Fruit fly (Drosophila melanogaster) whole organism, pupa: ENCODE measurements around the gene CG43063.

Source experiments
- CG10348 ChIP-seq: fragments of 200-800 bp; sonication (Bioruptor generic); IDR thresholded peaks from 2 replicates; pipeline ENCODE4 v1.3.6; 2022; ENCODE audit warnings: missing biosample characterization, missing genetic modification characterization
- CG12605 ChIP-seq: fragments of 200-800 bp; sonication (Bioruptor generic); IDR thresholded peaks from 2 replicates; pipeline ENCODE4 v1.3.6; 2022; ENCODE audit warnings: missing biosample characterization, missing genetic modification characterization
- CG13204 ChIP-seq: fragments of 200-800 bp; sonication (Bioruptor generic); optimal IDR thresholded peaks from 2 replicates; lab custom pipeline; 2018; ENCODE audit warnings: missing biosample characterization, mild to moderate bottlenecking, missing genetic modification characterization, moderate library complexity
- CG14655 ChIP-seq: fragments of 200-800 bp; sonication (Bioruptor generic); optimal IDR thresholded peaks from 3 replicates; lab custom pipeline; 2017; ENCODE audit warnings: mild to moderate bottlenecking, missing biosample characterization, missing genetic modification reagents, missing genetic modification characterization
- CG15710 ChIP-seq: fragments of 200-800 bp; sonication (Bioruptor generic); optimal IDR thresholded peaks from 2 replicates; lab custom pipeline; 2018; ENCODE audit warnings: missing biosample characterization, mild to moderate bottlenecking, missing genetic modification characterization, moderate library complexity
- CG17806 ChIP-seq: fragments of 200-800 bp; sonication (Bioruptor generic); optimal IDR thresholded peaks from 2 replicates; lab custom pipeline; 2018; ENCODE audit warnings: missing biosample characterization, mild to moderate bottlenecking, missing genetic modification characterization, moderate library complexity
- CG32121 ChIP-seq: fragments of 200-800 bp; sonication (Bioruptor generic); IDR thresholded peaks from 2 replicates; pipeline ENCODE4 v1.3.6; 2022; ENCODE audit warnings: missing biosample characterization, missing genetic modification characterization
- CG34367 ChIP-seq: fragments of 200-800 bp; sonication (Bioruptor generic); optimal IDR thresholded peaks from 2 replicates; lab custom pipeline; 2018; ENCODE audit warnings: missing biosample characterization, mild to moderate bottlenecking, missing genetic modification characterization
- CG4496 ChIP-seq: fragments of 200-800 bp; sonication (Bioruptor generic); IDR thresholded peaks from 3 replicates; pipeline ENCODE4 v1.3.6; 2022; ENCODE audit warnings: missing biosample characterization, missing genetic modification characterization
- CG8159 ChIP-seq: fragments of 200-800 bp; sonication (Bioruptor generic); optimal IDR thresholded peaks from 3 replicates; lab custom pipeline; 2018; ENCODE audit warnings: missing biosample characterization, mild to moderate bottlenecking, missing genetic modification characterization, moderate library complexity
- CG8301 ChIP-seq: fragments of 200-800 bp; sonication (Bioruptor generic); optimal IDR thresholded peaks from 2 replicates; lab custom pipeline; 2018; ENCODE audit warnings: missing biosample characterization, mild to moderate bottlenecking, missing genetic modification characterization
- CG9948 ChIP-seq: fragments of 200-800 bp; sonication (Bioruptor generic); optimal IDR thresholded peaks from 2 replicates; lab custom pipeline; 2018; ENCODE audit warnings: missing biosample characterization, mild to moderate bottlenecking, missing genetic modification characterization, moderate library complexity
- D1 ChIP-seq: fragments of 200-800 bp; sonication (Bioruptor generic); optimal IDR thresholded peaks from 2 replicates; lab custom pipeline; 2018; ENCODE audit warnings: missing biosample characterization, mild to moderate bottlenecking, missing genetic modification characterization, moderate library complexity
- EcR ChIP-seq: fragments of 200-800 bp; sonication (Bioruptor generic); optimal IDR thresholded peaks from 3 replicates; lab custom pipeline; 2019; ENCODE audit warnings: missing biosample characterization, missing genetic modification characterization, mild to moderate bottlenecking, moderate library complexity, missing genetic modification reagents
- Ets98B ChIP-seq: fragments of 200-800 bp; sonication (Bioruptor generic); IDR thresholded peaks from 2 replicates; pipeline ENCODE4 v1.3.6; 2022; ENCODE audit warnings: missing biosample characterization, missing genetic modification characterization
- Pif1A ChIP-seq: fragments of 200-800 bp; sonication (Bioruptor generic); optimal IDR thresholded peaks from 3 replicates; lab custom pipeline; 2016; ENCODE audit warnings: missing biosample characterization, missing genetic modification characterization
- Pif1B ChIP-seq: fragments of 200-800 bp; sonication (Bioruptor generic); optimal IDR thresholded peaks from 3 replicates; lab custom pipeline; 2016; ENCODE audit warnings: missing biosample characterization, missing genetic modification characterization
- Snoo ChIP-seq: fragments of 200-800 bp; sonication (Bioruptor generic); optimal IDR thresholded peaks from 3 replicates; lab custom pipeline; 2017; ENCODE audit warnings: missing biosample characterization, mild to moderate bottlenecking, missing genetic modification characterization, inconsistent platforms
- fd96Ca ChIP-seq: fragments of 200-800 bp; sonication (Bioruptor generic); IDR thresholded peaks from 3 replicates; pipeline ENCODE4 v1.3.6; 2022; ENCODE audit warnings: missing biosample characterization, missing genetic modification characterization
- gl ChIP-seq: fragments of 200-800 bp; sonication (Bioruptor generic); optimal IDR thresholded peaks from 2 replicates; lab custom pipeline; 2018; ENCODE audit warnings: missing biosample characterization, mild to moderate bottlenecking, missing genetic modification characterization
- rn ChIP-seq: fragments of 200-800 bp; sonication (Bioruptor generic); IDR thresholded peaks from 2 replicates; pipeline ENCODE4 v1.3.6; 2022; ENCODE audit warnings: missing biosample characterization, missing genetic modification characterization

Gene CG43063

DNA sequence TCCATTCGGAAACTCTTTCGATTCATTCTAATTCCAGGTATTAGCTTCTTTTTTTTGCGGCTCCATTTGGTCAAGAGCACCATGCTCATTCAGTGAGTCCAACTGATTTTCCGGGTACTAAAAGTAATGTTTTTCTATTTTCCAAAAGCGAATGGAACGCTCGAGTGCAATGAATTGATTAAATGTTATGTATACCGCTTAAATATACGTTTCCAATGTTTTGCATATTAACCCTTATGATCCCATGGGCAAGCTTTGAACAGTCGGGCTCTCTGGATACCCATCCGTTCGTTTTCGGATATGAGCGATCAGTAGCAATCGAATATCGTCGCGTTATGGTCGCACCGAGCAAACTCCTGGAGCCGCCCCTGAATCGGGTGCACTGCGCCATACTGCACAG is 38.6 kb upstream of the CG43063 start, which contains the start of gene CG31157:
CG31157 (plus strand) TSS at position 301 of the 400 bp plus-strand sequence.
- no peak for TF ChIP-seq rn (GFP tag; lab: Robert Waterston, UW)
- TF ChIP-seq CG8159 (tag; lab: Kevin White, UChicago), result no peak
- TF ChIP-seq D1 (tag; lab: Kevin White, UChicago), result no peak
- no peak for TF ChIP-seq fd96Ca (GFP tag; lab: Robert Waterston, UW)
- no peak for TF ChIP-seq Snoo (tag; lab: Kevin White, UChicago)
- no peak for TF ChIP-seq gl (tag; lab: Kevin White, UChicago)
- no peak for TF ChIP-seq CG12605 (GFP tag; lab: Robert Waterston, UW)
- no peak for TF ChIP-seq CG9948
- TF ChIP-seq CG32121 (GFP tag; lab: Robert Waterston, UW), result no peak
- no peak for TF ChIP-seq Pif1B (GFP tag; lab: Kevin White, UChicago)
- TF ChIP-seq CG34367, result no peak
- TF ChIP-seq Pif1A, result no peak
- TF ChIP-seq Ets98B (GFP tag; lab: Robert Waterston, UW), result no peak

dm6 chr3R:13051298-13051723 is 34.7 kb upstream of the CG43063 start, which contains the start of gene CG7966:
CG7966 (minus strand) TSS chr3R:13051453.
- TF ChIP-seq CG4496 (GFP tag; lab: Robert Waterston, UW) (peak; percentile 59; the same call in 1 of the 3 replicates), CG32121 (GFP tag; lab: Robert Waterston, UW) (no peak), Pif1B (GFP tag; lab: Kevin White, UChicago) (no peak), Ets98B (GFP tag; lab: Robert Waterston, UW) (peak; percentile 43; the same call in 1 of the 2 replicates), CG13204 (GFP tag; lab: Kevin White, UChicago) (no peak), CG14655 (GFP tag; lab: Kevin White, UChicago) (no peak), D1 (tag; lab: Kevin White, UChicago) (no peak), fd96Ca (GFP tag; lab: Robert Waterston, UW) (peak; percentile 28; the same call in 1 of the 3 replicates), Pif1A (no peak), CG12605 (GFP tag; lab: Robert Waterston, UW) (peak; percentile 53), rn (GFP tag; lab: Robert Waterston, UW) (no peak), CG8159 (tag; lab: Kevin White, UChicago) (peak; percentile 1), EcR (GFP tag; lab: Kevin White, UChicago) (peak; percentile 67), CG17806 (tag; lab: Kevin White, UChicago) (no peak), CG10348 (GFP tag; lab: Robert Waterston, UW) (no peak), gl (tag; lab: Kevin White, UChicago) (peak; percentile 41), CG15710 (tag; lab: Kevin White, UChicago) (peak; percentile 6), CG9948 (no peak), CG8301 (tag; lab: Kevin White, UChicago) (no peak), CG34367 (no peak), Snoo (tag; lab: Kevin White, UChicago) (peak; percentile 34)

DNA sequence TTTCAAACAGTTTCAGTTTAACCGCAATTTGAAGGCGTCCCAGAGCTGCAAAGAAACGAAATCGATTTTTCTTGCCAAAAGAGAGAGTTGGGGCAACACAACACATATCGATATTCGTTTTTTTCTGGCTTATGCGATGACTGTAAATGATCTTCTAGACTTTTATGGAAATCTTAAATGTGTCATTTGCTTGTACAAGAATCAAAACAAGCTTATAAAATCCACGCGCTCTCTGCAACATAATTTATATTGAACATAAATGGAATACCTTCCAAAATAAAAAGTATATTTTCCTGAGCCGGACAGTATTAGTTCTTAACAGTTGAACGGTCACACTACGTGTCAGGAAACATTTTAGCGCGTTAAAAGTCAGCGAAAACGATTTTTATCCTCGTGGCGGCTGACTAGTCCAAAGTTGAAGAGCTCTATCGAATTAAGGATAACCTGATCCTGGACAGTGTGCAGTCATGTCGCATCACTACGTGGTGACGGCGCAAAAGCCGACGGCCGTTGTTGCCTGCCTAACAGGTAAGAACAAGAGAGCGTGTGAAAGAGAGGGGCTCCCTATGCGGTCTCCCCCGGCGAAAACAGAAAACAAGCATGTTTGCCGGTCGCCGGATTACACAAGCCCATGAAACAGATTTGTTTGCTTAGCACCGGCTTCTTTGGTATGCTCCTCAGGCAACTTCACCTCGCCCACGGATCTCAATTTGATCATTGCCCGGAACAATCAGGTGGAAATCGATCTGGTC is 33.9 kb upstream of the CG43063 start, which contains the start of gene pic:
pic (plus strand) TSS at position 304 of the 752 bp plus-strand sequence.
- TF ChIP-seq Ets98B (GFP tag; lab: Robert Waterston, UW) (no peak), CG10348 (GFP tag; lab: Robert Waterston, UW) (no peak), rn (GFP tag; lab: Robert Waterston, UW) (no peak), CG4496 (GFP tag; lab: Robert Waterston, UW) (no peak), CG9948 (no peak), CG14655 (GFP tag; lab: Kevin White, UChicago) (no peak), CG13204 (GFP tag; lab: Kevin White, UChicago) (no peak), gl (tag; lab: Kevin White, UChicago) (no peak), D1 (tag; lab: Kevin White, UChicago) (no peak), Pif1B (GFP tag; lab: Kevin White, UChicago) (no peak), CG34367 (no peak), Snoo (tag; lab: Kevin White, UChicago) (no peak), EcR (GFP tag; lab: Kevin White, UChicago) (no peak), fd96Ca (GFP tag; lab: Robert Waterston, UW) (no peak)

DNA sequence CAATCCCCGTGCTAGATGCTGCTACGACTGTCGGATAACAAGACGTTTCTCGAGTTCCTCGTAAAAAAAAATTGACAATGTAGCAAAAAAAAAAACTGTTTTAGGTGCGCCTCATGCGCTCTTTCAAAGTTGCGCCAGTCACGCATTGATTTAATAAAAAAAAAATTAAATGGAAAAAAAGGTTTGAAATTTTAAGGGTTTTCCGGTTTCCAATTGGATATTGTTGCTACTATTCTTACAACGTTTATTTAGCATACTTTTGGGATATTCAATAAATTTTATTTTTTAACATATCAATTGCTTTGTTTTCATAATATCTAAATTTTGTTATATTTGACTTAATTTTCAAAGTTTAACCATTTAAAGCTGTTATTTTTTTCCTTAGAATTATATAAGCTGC is 29.5 kb upstream of the CG43063 start:
- no peak for TF ChIP-seq CG8159 (tag; lab: Kevin White, UChicago)
- TF ChIP-seq Pif1B (GFP tag; lab: Kevin White, UChicago), result no peak

- TF ChIP-seq fd96Ca (GFP tag; lab: Robert Waterston, UW) (0 out of 3 replicates have a peak, but pooled peaks have one; percentile 35), CG10348 (GFP tag; lab: Robert Waterston, UW) (no peak), CG13204 (GFP tag; lab: Kevin White, UChicago) (peak; percentile 47)
Observed at dm6 chr3R:13057121-13057805, 28.8 kb upstream of the CG43063 start, which contains the start of gene sim. sim (plus strand) TSS chr3R:13057755.
